Worm (Caenorhabditis elegans) whole organism, young adult: Measurements from ENCODE around the gene D1086.9.

Source experiments
- ZK185.1 ChIP-seq: sonication (generic microtip); optimal IDR thresholded peaks from 2 replicates; lab custom pipeline; 2016; ENCODE audit warnings: mild to moderate bottlenecking, missing genetic modification characterization, missing compliant biosample characterization; ENCODE audit not compliant: poor library complexity, severe bottlenecking
- ama-1 ChIP-seq, 3 experiments: fragments of 150-350 bp in 1 of 3; sonication (generic microtip) in 2 of 3; optimal IDR thresholded peaks; 2 replicates each; lab custom pipeline; 2014 to 2018; ENCODE audit warnings: missing biosample characterization in 2 of 3, missing genetic modification characterization in 2 of 3, missing genetic modification reagents in 2 of 3
- let-526 ChIP-seq: fragments of 200-800 bp; sonication (Bioruptor generic); IDR thresholded peaks from 2 replicates; pipeline ENCODE4 v1.3.6; 2022; ENCODE audit warnings: missing genetic modification reagents, missing genetic modification characterization, missing compliant biosample characterization
- nfya-1 ChIP-seq: sonication (generic microtip); optimal IDR thresholded peaks from 2 replicates; lab custom pipeline; 2017; ENCODE audit warnings: antibody characterized with exemption, missing compliant biosample characterization, missing genetic modification characterization, borderline replicate concordance; ENCODE audit not compliant: insufficient read depth
- nfya-2 ChIP-seq: fragments of 200-800 bp; sonication (Bioruptor generic); IDR thresholded peaks from 2 replicates; pipeline ENCODE4 v1.3.6; 2022; ENCODE audit warnings: missing genetic modification reagents, missing genetic modification characterization, missing compliant biosample characterization
- nhr-179 ChIP-seq: sonication (generic microtip); optimal IDR thresholded peaks from 2 replicates; lab custom pipeline; 2016; ENCODE audit warnings: mild to moderate bottlenecking, missing genetic modification characterization, missing compliant biosample characterization
- sdz-38 ChIP-seq: sonication (generic microtip); optimal IDR thresholded peaks from 2 replicates; lab custom pipeline; 2016; ENCODE audit warnings: missing genotype, missing genetic modification characterization, missing compliant biosample characterization
- snpc-4 ChIP-seq, 5 experiments: fragments of 150-350 bp in 1 of 5; sonication (generic microtip) in 4 of 5; optimal IDR thresholded peaks; 2 replicates each; lab custom pipeline; 2014 to 2018; ENCODE audit warnings: missing genetic modification characterization in 5 of 5, missing biosample characterization in 3 of 5, antibody characterized with exemption in 2 of 5, mild to moderate bottlenecking in 2 of 5, missing compliant biosample characterization in 2 of 5, missing genotype in 2 of 5, moderate library complexity in 2 of 5, missing genetic modification reagents in 1 of 5
- ztf-6 ChIP-seq: fragments of 200-800 bp; sonication (Bioruptor generic); IDR thresholded peaks from 2 replicates; pipeline ENCODE4 v1.3.6; 2022; ENCODE audit warnings: missing genetic modification reagents, missing genetic modification characterization, missing compliant biosample characterization

DNA sequence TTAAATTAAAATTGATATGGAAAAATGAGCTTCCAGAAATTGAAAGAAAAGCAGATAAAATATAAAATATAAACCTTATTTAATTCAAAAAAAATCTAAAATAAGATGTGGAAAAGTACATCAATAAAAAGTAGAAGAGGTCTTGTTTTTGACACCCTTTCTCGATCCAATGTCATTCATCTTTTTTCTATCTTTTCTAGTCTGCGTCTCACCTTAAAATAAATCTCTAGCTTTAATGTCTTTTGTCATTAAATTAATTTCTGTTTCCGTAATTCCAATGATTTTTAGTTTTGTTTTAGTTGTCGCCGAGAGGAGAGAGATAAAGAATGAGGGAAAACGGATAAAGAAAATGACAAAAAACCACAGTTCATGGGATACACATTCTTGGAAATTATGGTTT is 45.1 kb downstream of the D1086.9 start:
- TF ChIP-seq sdz-38 (tag; lab: Kevin White, UChicago) (no peak), nfya-1 (tag; lab: Kevin White, UChicago) (no peak), nhr-179 (tag; lab: Kevin White, UChicago) (no peak), ama-1 (optimal IDR thresholded peaks at IDR 0.05; lab: Kevin White, UChicago) (no peak), ama-1 (GFP tag; optimal IDR thresholded peaks at IDR 0.05; lab: Kevin White, UChicago) (no peak), snpc-4 (GFP tag; optimal IDR thresholded peaks at IDR 0.05; lab: Kevin White, UChicago) (no peak), snpc-4 (tag; optimal IDR thresholded peaks at IDR 0.05; lab: Kevin White, UChicago) (no peak), ztf-6 (no peak), let-526 (GFP tag; lab: Robert Waterston, UW) (no peak), ZK185.1 (tag; lab: Kevin White, UChicago) (no peak), nfya-2 (GFP tag; lab: Robert Waterston, UW) (no peak)
